Worm (Caenorhabditis elegans) whole organism, L4 larva: Measurements from ENCODE around the gene ttr-51.

Experiments used
- F44E2.7 ChIP-seq: fragments of 200-800 bp; sonication (Bioruptor generic); IDR thresholded peaks from 2 replicates; pipeline ENCODE4 v2.1.2; 2022; ENCODE audit warnings: missing genetic modification characterization, missing compliant biosample characterization
- Y48G9A.11 ChIP-seq: fragments of 200-800 bp; sonication (Bioruptor generic); IDR thresholded peaks from 2 replicates; pipeline ENCODE4 v1.3.6; 2022; ENCODE audit warnings: missing genetic modification reagents, missing genetic modification characterization, missing compliant biosample characterization
- Y75B8A.6 ChIP-seq: fragments of 200-800 bp; sonication (Bioruptor generic); IDR thresholded peaks from 2 replicates; pipeline ENCODE4 v1.3.6; 2022; ENCODE audit warnings: missing genetic modification reagents, missing genetic modification characterization, missing compliant biosample characterization
- ZK337.2 ChIP-seq: fragments of 200-800 bp; sonication (Bioruptor generic); IDR thresholded peaks from 2 replicates; pipeline ENCODE4 v1.3.6; 2022; ENCODE audit warnings: missing genetic modification reagents, missing genetic modification characterization, missing compliant biosample characterization
- ZK546.5 ChIP-seq, 2 experiments: sonication (generic microtip); optimal IDR thresholded peaks; 2 replicates each; lab custom pipeline; 2017; ENCODE audit warnings: missing biosample characterization in 2 of 2, missing genetic modification characterization in 2 of 2
- aha-1 ChIP-seq: fragments of 150-350 bp; peaks from one replicate; lab custom pipeline; 2014; ENCODE audit warnings: missing biosample characterization, missing genetic modification characterization
- ama-1 ChIP-seq: fragments of 150-350 bp; optimal IDR thresholded peaks from 2 replicates; lab custom pipeline; 2014; ENCODE audit warnings: inconsistent platforms, mixed read lengths
- arid-1 ChIP-seq: fragments of 200-800 bp; sonication (Bioruptor generic); conservative IDR thresholded peaks from 2 replicates; pipeline ENCODE4 v1.3.6; 2022; ENCODE audit warnings: missing genetic modification reagents, missing genetic modification characterization, missing compliant biosample characterization
- attf-4 ChIP-seq: sonication (generic microtip); optimal IDR thresholded peaks from 3 replicates; lab custom pipeline; 2017; ENCODE audit warnings: missing biosample characterization, missing genetic modification characterization
- ceh-20 ChIP-seq: fragments of 200-800 bp; sonication (Bioruptor generic); IDR thresholded peaks from 2 replicates; pipeline ENCODE4 v1.3.6; 2022; ENCODE audit warnings: missing genetic modification reagents, missing genetic modification characterization, missing compliant biosample characterization
- ceh-44 ChIP-seq: fragments of 200-800 bp; sonication (Bioruptor generic); IDR thresholded peaks from 2 replicates; pipeline ENCODE4 v1.3.6; 2022; ENCODE audit warnings: missing genetic modification reagents, missing genetic modification characterization, missing compliant biosample characterization
- daf-12 ChIP-seq: fragments of 150-350 bp; optimal IDR thresholded peaks from 2 replicates; lab custom pipeline; 2014; ENCODE audit warnings: missing biosample characterization, missing genetic modification reagents, missing genetic modification characterization
- daf-16 ChIP-seq, 3 experiments: sonication (generic microtip); optimal IDR thresholded peaks; 2 replicates each; lab custom pipeline; 2016 to 2017; ENCODE audit warnings: missing genetic modification characterization in 3 of 3, missing genetic modification reagents in 3 of 3, mild to moderate bottlenecking in 2 of 3, missing compliant biosample characterization in 2 of 3, missing biosample characterization in 1 of 3, moderate library complexity in 1 of 3
- daf-19 ChIP-seq: fragments of 200-800 bp; sonication (Bioruptor generic); conservative IDR thresholded peaks from 2 replicates; pipeline ENCODE4 v1.3.6; 2022; ENCODE audit warnings: missing genetic modification characterization, missing compliant biosample characterization
- daf-8 ChIP-seq: fragments of 200-800 bp; sonication (Bioruptor generic); IDR thresholded peaks from 2 replicates; pipeline ENCODE4 v1.3.6; 2022; ENCODE audit warnings: missing genetic modification characterization, missing compliant biosample characterization
- dve-1 ChIP-seq: sonication (generic microtip); optimal IDR thresholded peaks from 2 replicates; lab custom pipeline; 2017; ENCODE audit warnings: antibody characterized with exemption, mild to moderate bottlenecking, missing genetic modification characterization, missing compliant biosample characterization; ENCODE audit not compliant: insufficient read depth
- gei-8 ChIP-seq: fragments of 200-800 bp; sonication (Bioruptor generic); optimal IDR thresholded peaks from 2 replicates; lab custom pipeline; 2018; ENCODE audit warnings: mild to moderate bottlenecking, missing genetic modification characterization, missing compliant biosample characterization
- hlh-11 ChIP-seq: fragments of 200-800 bp; sonication (Bioruptor generic); optimal IDR thresholded peaks from 2 replicates; lab custom pipeline; 2018; ENCODE audit warnings: mild to moderate bottlenecking, missing genetic modification characterization, missing compliant biosample characterization
- hmg-1.1 ChIP-seq: fragments of 200-800 bp; sonication (Bioruptor generic); IDR thresholded peaks from 2 replicates; pipeline ENCODE4 v1.3.6; 2022; ENCODE audit warnings: missing genetic modification reagents, missing genetic modification characterization, missing compliant biosample characterization
- lin-13 ChIP-seq: fragments of 150-350 bp; optimal IDR thresholded peaks from 2 replicates; lab custom pipeline; 2014; ENCODE audit warnings: missing biosample characterization, missing genetic modification reagents, missing genetic modification characterization
- lin-38 ChIP-seq: fragments of 200-800 bp; sonication (Bioruptor generic); IDR thresholded peaks from 2 replicates; pipeline ENCODE4 v1.3.6; 2022; ENCODE audit warnings: missing genetic modification reagents, missing genetic modification characterization, missing compliant biosample characterization
- lin-39 ChIP-seq: fragments of 150-350 bp; optimal IDR thresholded peaks from 2 replicates; lab custom pipeline; 2014; ENCODE audit warnings: missing biosample characterization, missing genetic modification reagents, missing genetic modification characterization
- madf-5 ChIP-seq, 2 experiments: fragments of 200-800 bp; sonication (Bioruptor generic); IDR thresholded peaks; 2 replicates each; pipeline ENCODE4 v1.3.6; 2022; ENCODE audit warnings: missing compliant biosample characterization in 2 of 2, missing genetic modification characterization in 2 of 2
- madf-9 ChIP-seq: fragments of 200-800 bp; sonication (Bioruptor generic); conservative IDR thresholded peaks from 2 replicates; pipeline ENCODE4 v1.3.6; 2022; ENCODE audit warnings: missing genetic modification reagents, missing genetic modification characterization, missing compliant biosample characterization
- mdl-1 ChIP-seq, 2 experiments: fragments of 150-350 bp in 1 of 2; sonication (generic microtip) in 1 of 2; optimal IDR thresholded peaks; 2 replicates each; lab custom pipeline; 2014 to 2017; ENCODE audit warnings: missing biosample characterization in 2 of 2, missing genetic modification characterization in 2 of 2
- mes-2 ChIP-seq: sonication (generic microtip); optimal IDR thresholded peaks from 2 replicates; lab custom pipeline; 2016; ENCODE audit warnings: missing genotype, mild to moderate bottlenecking, missing genetic modification characterization, missing compliant biosample characterization; ENCODE audit not compliant: poor library complexity, severe bottlenecking
- nhr-10 ChIP-seq: fragments of 150-350 bp; optimal IDR thresholded peaks from 2 replicates; lab custom pipeline; 2014; ENCODE audit warnings: missing biosample characterization, missing genetic modification characterization
- nhr-102 ChIP-seq: sonication (generic microtip); optimal IDR thresholded peaks from 2 replicates; lab custom pipeline; 2016; ENCODE audit warnings: mild to moderate bottlenecking, missing genetic modification characterization, moderate library complexity, missing compliant biosample characterization
- nhr-25 ChIP-seq: sonication (generic microtip); optimal IDR thresholded peaks from 2 replicates; lab custom pipeline; 2017; ENCODE audit warnings: missing genetic modification characterization, mild to moderate bottlenecking, missing compliant biosample characterization, antibody characterized with exemption, moderate library complexity, borderline replicate concordance; ENCODE audit not compliant: insufficient read depth
- nhr-28 ChIP-seq: fragments of 150-350 bp; optimal IDR thresholded peaks from 2 replicates; lab custom pipeline; 2014; ENCODE audit warnings: missing biosample characterization, missing genetic modification characterization
- nhr-76 ChIP-seq: fragments of 150-350 bp; optimal IDR thresholded peaks from 2 replicates; lab custom pipeline; 2014; ENCODE audit warnings: missing biosample characterization, missing genetic modification characterization
- pha-4 ChIP-seq, 2 experiments: fragments of 150-350 bp in 1 of 2; fragments of 200-800 bp in 1 of 2; sonication (Bioruptor generic) in 1 of 2; IDR thresholded peaks in 1 of 2; optimal IDR thresholded peaks in 1 of 2; 2 replicates each; pipeline versions ENCODE4 v1.3.6 to Lab custom; 2014 to 2022; ENCODE audit warnings: missing genetic modification characterization in 2 of 2, missing genetic modification reagents in 2 of 2, missing biosample characterization in 1 of 2, missing compliant biosample characterization in 1 of 2
- pqm-1 ChIP-seq: sonication (generic microtip); optimal IDR thresholded peaks from 2 replicates; lab custom pipeline; 2017; ENCODE audit warnings: missing biosample characterization, missing genetic modification characterization
- snpc-4 ChIP-seq: fragments of 150-350 bp; optimal IDR thresholded peaks from 2 replicates; lab custom pipeline; 2014; ENCODE audit warnings: missing biosample characterization, missing genetic modification characterization
- spr-1 ChIP-seq: sonication (generic microtip); optimal IDR thresholded peaks from 2 replicates; lab custom pipeline; 2016; ENCODE audit warnings: mild to moderate bottlenecking, missing genetic modification characterization, missing compliant biosample characterization
- unc-39 ChIP-seq: sonication (generic microtip); optimal IDR thresholded peaks from 2 replicates; lab custom pipeline; 2017; ENCODE audit warnings: missing biosample characterization, missing genetic modification characterization
- unc-62 ChIP-seq, 3 experiments: fragments of 150-350 bp in 1 of 3; sonication (generic microtip); optimal IDR thresholded peaks in 2 of 3; peaks in 1 of 3; 1 replicate in 1 of 3; 2 replicates in 2 of 3; lab custom pipeline; 2014 to 2017; ENCODE audit warnings: missing biosample characterization in 3 of 3, missing genetic modification characterization in 3 of 3, missing genetic modification reagents in 3 of 3, missing genotype in 1 of 3
- vab-7 ChIP-seq: fragments of 200-800 bp; sonication (Bioruptor generic); IDR thresholded peaks from 2 replicates; pipeline ENCODE4 v1.3.6; 2022; ENCODE audit warnings: missing genetic modification reagents, missing genetic modification characterization, missing compliant biosample characterization
- zag-1 ChIP-seq: fragments of 150-350 bp; optimal IDR thresholded peaks from 2 replicates; lab custom pipeline; 2014; ENCODE audit warnings: missing biosample characterization, missing genetic modification characterization
- zfp-2 ChIP-seq: sonication (generic microtip); optimal IDR thresholded peaks from 2 replicates; lab custom pipeline; 2016; ENCODE audit warnings: mild to moderate bottlenecking, missing genetic modification characterization, missing compliant biosample characterization
- zfp-3 ChIP-seq: fragments of 200-800 bp; sonication (Bioruptor generic); conservative IDR thresholded peaks from 2 replicates; pipeline ENCODE4 v1.3.6; 2022; ENCODE audit warnings: missing genetic modification reagents, missing genetic modification characterization, missing compliant biosample characterization
- ztf-7 ChIP-seq: fragments of 150-350 bp; optimal IDR thresholded peaks from 2 replicates; lab custom pipeline; 2014; ENCODE audit warnings: missing biosample characterization, missing genetic modification characterization

Gene ttr-51

DNA sequence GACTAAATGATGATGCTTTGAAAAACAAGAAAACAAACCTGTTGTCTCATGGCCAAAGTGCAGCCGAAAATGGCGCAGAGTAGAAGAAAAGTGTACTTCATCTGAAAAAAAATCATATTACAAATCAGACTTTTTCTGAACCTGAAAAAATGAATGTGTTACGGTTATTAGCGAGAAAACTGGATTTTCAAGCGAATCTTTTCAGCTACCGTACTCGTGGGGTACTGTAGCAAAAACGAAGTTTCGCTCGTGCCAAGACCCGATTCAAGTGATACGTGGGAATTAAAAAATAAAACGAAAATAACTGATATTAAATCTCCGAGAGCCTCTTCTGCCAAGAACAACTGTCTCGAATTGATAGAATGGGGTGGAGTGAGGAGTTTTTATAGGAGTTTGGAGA, at the start of gene ttr-51:
Gene ttr-51, minus strand, starts transcription at position 101 of the 400 bp plus-strand sequence.
- TF ChIP-seq dve-1 (tag; lab: Kevin White, UChicago), result peak; percentile 29
- TF ChIP-seq daf-16 (GFP tag; optimal IDR thresholded peaks at IDR 0.05; lab: Kevin White, UChicago), result no peak
- peak; percentile 32 for TF ChIP-seq daf-16 (tag; optimal IDR thresholded peaks at IDR 0.05; lab: Kevin White, UChicago)
- TF ChIP-seq zfp-2 (tag; lab: Kevin White, UChicago), result no peak
- TF ChIP-seq zfp-3 (GFP tag; lab: Robert Waterston, UW), result no peak
- no peak for TF ChIP-seq hmg-1.1 (GFP tag; lab: Robert Waterston, UW)
- no peak for TF ChIP-seq daf-19 (GFP tag; lab: Robert Waterston, UW)
- TF ChIP-seq pha-4 (GFP tag; IDR thresholded peaks at IDR 0.05; lab: Robert Waterston, UW), result no peak
- no peak for TF ChIP-seq pha-4 (tag; optimal IDR thresholded peaks at IDR 0.05; lab: Kevin White, UChicago)
- TF ChIP-seq nhr-10 (tag; lab: Kevin White, UChicago), result no peak
- TF ChIP-seq, all 104 proteins: peak for 2

DNA sequence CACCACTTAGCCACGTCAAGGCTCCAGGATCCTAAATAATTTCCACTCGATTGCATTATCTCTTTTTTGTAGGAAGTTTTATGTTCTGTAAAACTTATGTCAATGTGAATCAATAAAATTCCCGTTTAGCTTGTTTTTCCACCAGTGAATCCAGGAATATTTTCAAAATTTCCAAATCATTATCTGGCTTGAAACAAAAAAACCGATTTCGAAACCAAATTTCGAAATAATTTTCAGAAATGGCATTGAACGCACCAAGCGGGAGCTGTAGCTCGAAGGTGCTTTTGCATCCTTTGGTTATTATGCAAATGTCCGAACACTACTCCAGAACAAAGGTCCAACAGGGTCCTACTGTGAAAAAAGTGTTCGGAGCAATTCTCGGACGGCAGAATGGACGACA, 48.5 kb upstream of the ttr-51 start, which contains the start of gene csn-6:
Gene csn-6, plus strand, starts transcription at position 234 of the 400 bp plus-strand sequence.
- TF ChIP-seq F44E2.7 (GFP tag; lab: Robert Waterston, UW) (no peak), Y75B8A.6 (no peak), arid-1 (GFP tag; lab: Robert Waterston, UW) (no peak), spr-1 (tag; lab: Kevin White, UChicago) (no peak), gei-8 (GFP tag; lab: Kevin White, UChicago) (no peak), ztf-7 (no peak), lin-13 (GFP tag; lab: Kevin White, UChicago) (no peak), daf-12 (tag; lab: Kevin White, UChicago) (no peak), pqm-1 (tag; lab: Kevin White, UChicago) (no peak), attf-4 (tag; lab: Kevin White, UChicago) (no peak), mes-2 (tag; lab: Kevin White, UChicago) (peak; percentile 24), unc-39 (tag; lab: Kevin White, UChicago) (no peak), daf-8 (no peak), nhr-25 (tag; lab: Kevin White, UChicago) (no peak), nhr-28 (no peak), nhr-76 (tag; lab: Kevin White, UChicago) (no peak), ama-1 (lab: Kevin White, UChicago) (peak; percentile 51), mdl-1 (tag; optimal IDR thresholded peaks at IDR 0.05; lab: Kevin White, UChicago) (no peak), madf-5 (GFP tag; IDR thresholded peaks at IDR 0.05; lab: Robert Waterston, UW) (no peak), zag-1 (no peak), lin-38 (GFP tag; lab: Robert Waterston, UW) (peak; percentile 49), vab-7 (no peak), hlh-11 (tag; lab: Kevin White, UChicago) (no peak), nhr-102 (tag; lab: Kevin White, UChicago) (no peak), lin-39 (no peak), unc-62 (GFP tag; optimal IDR thresholded peaks at IDR 0.05 in 1 of 2; lab: Kevin White, UChicago) (no peak), unc-62 (tag; optimal IDR thresholded peaks at IDR 0.05; lab: Kevin White, UChicago) (no peak), Y48G9A.11 (no peak), snpc-4 (no peak), ZK337.2 (GFP tag; lab: Robert Waterston, UW) (no peak), aha-1 (tag; lab: Kevin White, UChicago) (peak; percentile 73), ceh-20 (GFP tag; lab: Robert Waterston, UW) (no peak), ceh-44 (GFP tag; lab: Robert Waterston, UW) (no peak), ZK546.5 (tag; optimal IDR thresholded peaks at IDR 0.05; lab: Kevin White, UChicago) (no peak), madf-9 (GFP tag; lab: Robert Waterston, UW) (no peak), hmg-1.1 (GFP tag; lab: Robert Waterston, UW) (no peak), zfp-2 (tag; lab: Kevin White, UChicago) (no peak)
